Worm (Caenorhabditis elegans): ENCODE measurements around the gene T04F3.4.

Gene T04F3.4

ce11 chrV:11799252-11799822 is 36.5 kb upstream of the T04F3.4 start (continued):
- TF ChIP-seq lag-1 (GFP tag; IDR thresholded peaks at IDR 0.05) (no peak), F39B2.1 (GFP tag; IDR thresholded peaks at IDR 0.05) (no peak), bed-1 (GFP tag; IDR thresholded peaks at IDR 0.05) (no peak), cebp-1 (GFP tag; IDR thresholded peaks at IDR 0.05) (no peak), cebp-1 (tag; optimal IDR thresholded peaks at IDR 0.05) (peak; percentile 3), mel-28 (tag; optimal IDR thresholded peaks at IDR 0.05; ENCODE audit: borderline replicate concordance) (no peak), T07F8.4 (tag; optimal IDR thresholded peaks at IDR 0.05) (no peak), egrh-3 (GFP tag; IDR thresholded peaks at IDR 0.05) (no peak), pbrm-1 (GFP tag; IDR thresholded peaks at IDR 0.05) (no peak), ekl-4 (GFP tag; IDR thresholded peaks at IDR 0.05) (no peak), let-607 (tag; optimal IDR thresholded peaks at IDR 0.05) (no peak), Y56A3A.18 (GFP tag; IDR thresholded peaks at IDR 0.05) (no peak), ztf-6 (GFP tag; IDR thresholded peaks at IDR 0.05) (no peak), dpl-1 (GFP tag; optimal IDR thresholded peaks at IDR 0.05) (no peak), attf-6 (GFP tag; IDR thresholded peaks at IDR 0.05) (no peak), madf-3 (GFP tag; IDR thresholded peaks at IDR 0.05) (0 out of 2 replicates have a peak, but pooled peaks have one; percentile 19), ztf-28 (GFP tag; IDR thresholded peaks at IDR 0.05) (no peak), rpc-1 (optimal IDR thresholded peaks at IDR 0.05) (no peak), rpc-1 (tag; optimal IDR thresholded peaks at IDR 0.05) (no peak), die-1 (tag; optimal IDR thresholded peaks at IDR 0.05) (peak; percentile 86), Y53G8AR.9 (GFP tag; conservative IDR thresholded peaks at IDR 0.05) (no peak), ccch-3 (GFP tag; optimal IDR thresholded peaks at IDR 0.05) (no peak), tbp1 (GFP tag; optimal IDR thresholded peaks at IDR 0.05) (no peak), Y67H2A.10 (GFP tag; conservative IDR thresholded peaks at IDR 0.05) (no peak), K12H6.12 (tag; optimal IDR thresholded peaks at IDR 0.05) (no peak), hsf-1 (GFP tag; IDR thresholded peaks at IDR 0.05) (no peak), lin-26 (GFP tag; IDR thresholded peaks at IDR 0.05) (no peak), madf-6 (GFP tag; IDR thresholded peaks at IDR 0.05) (no peak), ztf-25 (GFP tag; IDR thresholded peaks at IDR 0.05) (no peak), C06A6.2 (GFP tag; conservative IDR thresholded peaks at IDR 0.05) (peak; percentile 51; the same call in 1 of the 2 replicates), attf-5 (GFP tag; optimal IDR thresholded peaks at IDR 0.05) (no peak), F57A8.1 (GFP tag; optimal IDR thresholded peaks at IDR 0.05) (no peak), pha-4 (tag; optimal IDR thresholded peaks at IDR 0.05) (no peak), ceh-27 (GFP tag; optimal IDR thresholded peaks at IDR 0.05) (no peak), chd-7 (tag; optimal IDR thresholded peaks at IDR 0.05) (peak; percentile 66), unc-62 (GFP tag; optimal IDR thresholded peaks at IDR 0.05) (no peak)

DNA sequence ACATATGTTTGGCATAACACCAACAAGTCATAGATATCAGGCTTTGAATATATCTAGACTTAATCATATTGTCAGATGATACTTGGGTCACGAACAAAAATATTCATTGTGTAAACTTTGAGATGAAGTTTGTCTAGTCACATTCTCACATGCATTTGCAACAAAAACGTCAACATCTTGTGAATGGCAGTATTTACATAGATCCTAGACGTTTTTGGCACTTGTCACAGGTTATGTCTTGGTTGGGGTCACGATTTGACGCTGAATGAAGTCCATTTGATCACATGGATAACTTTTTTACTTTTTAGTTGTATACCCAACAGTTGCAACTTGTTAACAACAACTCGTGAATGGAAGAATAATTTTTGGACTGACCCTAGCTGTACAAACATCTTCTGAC is 35.5 kb upstream of the T04F3.4 start:
- TF ChIP-seq K11D2.4 (GFP tag; IDR thresholded peaks at IDR 0.05) = 0 out of 2 replicates have a peak, but pooled peaks have one; percentile 12
- TF ChIP-seq cebp-2 (GFP tag; IDR thresholded peaks at IDR 0.05) = no peak
- no peak for TF ChIP-seq C06A6.2 (GFP tag; conservative IDR thresholded peaks at IDR 0.05)
- no peak for TF ChIP-seq F49E8.2 (tag; optimal IDR thresholded peaks at IDR 0.05; ENCODE audit: insufficient read depth)
- no peak for TF ChIP-seq lag-1 (GFP tag; IDR thresholded peaks at IDR 0.05)

Data from whole organism, young adult.